Worm (Caenorhabditis elegans) whole organism, L1 larva: ENCODE data around the gene ZK1240.2.

Experiments used
- F16B12.6 ChIP-seq: fragments of 150-350 bp; optimal IDR thresholded peaks from 2 replicates; lab custom pipeline; 2014; ENCODE audit warnings: missing biosample characterization, missing genetic modification characterization
- Y116A8C.19 ChIP-seq: sonication (generic microtip); optimal IDR thresholded peaks from 2 replicates; lab custom pipeline; 2016; ENCODE audit warnings: missing compliant biosample characterization, missing genetic modification characterization, borderline replicate concordance
- alr-1 ChIP-seq: fragments of 200-800 bp; sonication (Bioruptor generic); optimal IDR thresholded peaks from 2 replicates; lab custom pipeline; 2018; ENCODE audit warnings: borderline replicate concordance, mild to moderate bottlenecking, missing genetic modification characterization, missing compliant biosample characterization
- blmp-1 ChIP-seq: fragments of 150-350 bp; optimal IDR thresholded peaks from 2 replicates; lab custom pipeline; 2014; ENCODE audit warnings: missing biosample characterization, missing genetic modification characterization
- ceh-63 ChIP-seq: fragments of 200-800 bp; sonication (Bioruptor generic); optimal IDR thresholded peaks from 2 replicates; lab custom pipeline; 2018; ENCODE audit warnings: mild to moderate bottlenecking, missing genetic modification characterization, missing compliant biosample characterization
- ces-1 ChIP-seq: fragments of 150-350 bp; optimal IDR thresholded peaks from 2 replicates; lab custom pipeline; 2014; ENCODE audit warnings: missing biosample characterization, missing genetic modification reagents, missing genetic modification characterization
- dpl-1 ChIP-seq, 3 experiments: fragments of 150-350 bp in 2 of 3; sonication (generic microtip) in 1 of 3; optimal IDR thresholded peaks; 2 replicates each; lab custom pipeline; 2014 to 2017; ENCODE audit warnings: missing biosample characterization in 3 of 3, missing genetic modification characterization in 3 of 3, missing genetic modification reagents in 3 of 3
- dsc-1 ChIP-seq: sonication (generic microtip); optimal IDR thresholded peaks from 2 replicates; lab custom pipeline; 2016; ENCODE audit warnings: mild to moderate bottlenecking, missing genetic modification characterization, missing compliant biosample characterization
- efl-1 ChIP-seq, 4 experiments: fragments of 150-350 bp; optimal IDR thresholded peaks in 3 of 4; peaks in 1 of 4; 1 replicate in 1 of 4; 2 replicates in 3 of 4; lab custom pipeline; 2014; ENCODE audit warnings: missing biosample characterization in 2 of 4, missing genetic modification characterization in 2 of 4, missing genetic modification reagents in 2 of 4
- efl-3 ChIP-seq: fragments of 200-800 bp; sonication (Bioruptor generic); optimal IDR thresholded peaks from 2 replicates; lab custom pipeline; 2018; ENCODE audit warnings: mild to moderate bottlenecking, missing genetic modification characterization, missing compliant biosample characterization
- egl-13 ChIP-seq: sonication (generic microtip); optimal IDR thresholded peaks from 2 replicates; lab custom pipeline; 2016; ENCODE audit warnings: missing genotype, missing genetic modification reagents, missing genetic modification characterization, missing compliant biosample characterization
- egl-27 ChIP-seq, 2 experiments: fragments of 150-350 bp in 1 of 2; sonication (generic microtip); optimal IDR thresholded peaks; 3 replicates each; lab custom pipeline; 2017 to 2018; ENCODE audit warnings: missing biosample characterization in 2 of 2, missing genetic modification characterization in 2 of 2, missing genetic modification reagents in 2 of 2
- elt-3 ChIP-seq, 6 experiments: fragments of 150-350 bp in 1 of 6; sonication (generic microtip); optimal IDR thresholded peaks; 2 replicates each; lab custom pipeline; 2017 to 2018; ENCODE audit warnings: missing biosample characterization in 6 of 6, missing genetic modification characterization in 6 of 6, inconsistent platforms in 1 of 6
- fkh-4 ChIP-seq: sonication (generic microtip); optimal IDR thresholded peaks from 2 replicates; lab custom pipeline; 2016; ENCODE audit warnings: missing compliant biosample characterization, missing genetic modification characterization, borderline replicate concordance
- hpl-2 ChIP-seq: fragments of 150-350 bp; optimal IDR thresholded peaks from 2 replicates; lab custom pipeline; 2014; ENCODE audit warnings: missing biosample characterization, missing genetic modification reagents, missing genetic modification characterization
- isw-1 ChIP-seq: fragments of 200-800 bp; sonication (Bioruptor generic); IDR thresholded peaks from 2 replicates; pipeline ENCODE4 v1.3.6; 2022; ENCODE audit warnings: missing genetic modification characterization, missing compliant biosample characterization
- lin-13 ChIP-seq: fragments of 150-350 bp; optimal IDR thresholded peaks from 2 replicates; lab custom pipeline; 2014; ENCODE audit warnings: missing biosample characterization, missing genetic modification reagents, missing genetic modification characterization
- lin-15B ChIP-seq: fragments of 150-350 bp; sonication (generic microtip); optimal IDR thresholded peaks from 3 replicates; lab custom pipeline; 2014; ENCODE audit warnings: missing biosample characterization, missing genetic modification characterization
- lin-35 ChIP-seq, 2 experiments: fragments of 150-350 bp; optimal IDR thresholded peaks; 2 replicates each; lab custom pipeline; 2014; ENCODE audit warnings: missing biosample characterization in 2 of 2, missing genetic modification characterization in 2 of 2, missing genetic modification reagents in 2 of 2
- lsy-2 ChIP-seq, 2 experiments: fragments of 150-350 bp; optimal IDR thresholded peaks; 2 replicates each; lab custom pipeline; 2014; ENCODE audit warnings: missing biosample characterization in 2 of 2, missing genetic modification characterization in 2 of 2
- mab-9 ChIP-seq: fragments of 200-800 bp; sonication (Bioruptor generic); IDR thresholded peaks from 2 replicates; pipeline ENCODE4 v1.3.6; 2022; ENCODE audit warnings: missing genetic modification reagents, missing genetic modification characterization, missing compliant biosample characterization
- mdl-1 ChIP-seq, 2 experiments: fragments of 150-350 bp; optimal IDR thresholded peaks; 2 replicates each; lab custom pipeline; 2014 to 2017; ENCODE audit warnings: missing biosample characterization in 2 of 2, missing genetic modification characterization in 2 of 2, inconsistent platforms in 1 of 2
- mef-2 ChIP-seq: fragments of 150-350 bp; optimal IDR thresholded peaks from 2 replicates; lab custom pipeline; 2014; ENCODE audit warnings: missing biosample characterization, missing genetic modification characterization
- mep-1 ChIP-seq: fragments of 150-350 bp; optimal IDR thresholded peaks from 2 replicates; lab custom pipeline; 2014; ENCODE audit warnings: missing biosample characterization, missing genetic modification characterization
- nhr-11 ChIP-seq: fragments of 150-350 bp; optimal IDR thresholded peaks from 2 replicates; lab custom pipeline; 2014; ENCODE audit warnings: missing biosample characterization, missing genetic modification characterization
- nhr-12 ChIP-seq: sonication (generic microtip); optimal IDR thresholded peaks from 2 replicates; lab custom pipeline; 2017; ENCODE audit warnings: missing biosample characterization, missing genetic modification characterization
- nhr-19 ChIP-seq: fragments of 200-800 bp; sonication (Bioruptor generic); conservative IDR thresholded peaks from 2 replicates; pipeline ENCODE4 v1.3.6; 2022; ENCODE audit warnings: missing genetic modification characterization, missing compliant biosample characterization
- nhr-20 ChIP-seq: sonication (generic microtip); optimal IDR thresholded peaks from 2 replicates; lab custom pipeline; 2016; ENCODE audit warnings: mild to moderate bottlenecking, missing genetic modification characterization, missing compliant biosample characterization
- nhr-28 ChIP-seq: fragments of 150-350 bp; optimal IDR thresholded peaks from 2 replicates; lab custom pipeline; 2014; ENCODE audit warnings: missing biosample characterization, missing genetic modification characterization
- nhr-47 ChIP-seq: sonication (generic microtip); optimal IDR thresholded peaks from 2 replicates; lab custom pipeline; 2016; ENCODE audit warnings: mild to moderate bottlenecking, missing genetic modification characterization, moderate library complexity, missing compliant biosample characterization
- nhr-71 ChIP-seq: sonication (generic microtip); optimal IDR thresholded peaks from 2 replicates; lab custom pipeline; 2016; ENCODE audit warnings: mild to moderate bottlenecking, missing genetic modification characterization, moderate library complexity, missing compliant biosample characterization
- nhr-76 ChIP-seq: sonication (generic microtip); optimal IDR thresholded peaks from 2 replicates; lab custom pipeline; 2017; ENCODE audit warnings: missing biosample characterization, missing genetic modification characterization
- nhr-85 ChIP-seq: sonication (generic microtip); peaks from one replicate; lab custom pipeline; 2016; ENCODE audit warnings: missing genetic modification characterization, inconsistent platforms, missing compliant biosample characterization
- pqm-1 ChIP-seq: sonication (generic microtip); optimal IDR thresholded peaks from 3 replicates; lab custom pipeline; 2017; ENCODE audit warnings: missing biosample characterization, missing genetic modification characterization
- rnt-1 ChIP-seq: sonication (generic microtip); optimal IDR thresholded peaks from 2 replicates; lab custom pipeline; 2016; ENCODE audit warnings: mild to moderate bottlenecking, missing genetic modification characterization, moderate library complexity, missing compliant biosample characterization
- skn-1 ChIP-seq: fragments of 150-350 bp; optimal IDR thresholded peaks from 2 replicates; lab custom pipeline; 2014; ENCODE audit warnings: missing biosample characterization, missing genetic modification characterization
- snpc-4 ChIP-seq: fragments of 150-350 bp; optimal IDR thresholded peaks from 2 replicates; lab custom pipeline; 2014; ENCODE audit warnings: missing biosample characterization, missing genetic modification characterization
- snu-23 ChIP-seq: sonication (generic microtip); optimal IDR thresholded peaks from 2 replicates; lab custom pipeline; 2016; ENCODE audit warnings: missing genetic modification characterization, missing compliant biosample characterization
- sptf-1 ChIP-seq: fragments of 150-350 bp; optimal IDR thresholded peaks from 2 replicates; lab custom pipeline; 2014; ENCODE audit warnings: missing biosample characterization, missing genetic modification characterization
- sup-37 ChIP-seq: fragments of 200-800 bp; sonication (Bioruptor generic); optimal IDR thresholded peaks from 2 replicates; lab custom pipeline; 2018; ENCODE audit warnings: mild to moderate bottlenecking, missing genetic modification characterization, missing compliant biosample characterization
- swsn-7 ChIP-seq: sonication (generic microtip); optimal IDR thresholded peaks from 2 replicates; lab custom pipeline; 2016; ENCODE audit warnings: missing genetic modification characterization, missing compliant biosample characterization
- tbx-2 ChIP-seq: sonication (generic microtip); optimal IDR thresholded peaks from 2 replicates; lab custom pipeline; 2016; ENCODE audit warnings: missing genetic modification characterization, missing compliant biosample characterization
- unc-30 ChIP-seq: sonication (generic microtip); optimal IDR thresholded peaks from 2 replicates; lab custom pipeline; 2017; ENCODE audit warnings: missing biosample characterization, missing genetic modification characterization
- unc-62 ChIP-seq: fragments of 150-350 bp; optimal IDR thresholded peaks from 2 replicates; lab custom pipeline; 2014; ENCODE audit warnings: missing biosample characterization, missing genetic modification reagents, missing genetic modification characterization
- vab-15 ChIP-seq: sonication (generic microtip); optimal IDR thresholded peaks from 2 replicates; lab custom pipeline; 2017; ENCODE audit warnings: missing genotype, mild to moderate bottlenecking, missing genetic modification characterization, missing compliant biosample characterization
- xbp-1 ChIP-seq: sonication (generic microtip); optimal IDR thresholded peaks from 2 replicates; lab custom pipeline; 2016; ENCODE audit warnings: missing genetic modification characterization, missing compliant biosample characterization
- zag-1 ChIP-seq: fragments of 150-350 bp; optimal IDR thresholded peaks from 2 replicates; lab custom pipeline; 2014; ENCODE audit warnings: missing biosample characterization, missing genetic modification characterization
- zip-4 ChIP-seq: fragments of 200-800 bp; sonication (Bioruptor generic); optimal IDR thresholded peaks from 2 replicates; lab custom pipeline; 2018; ENCODE audit warnings: mild to moderate bottlenecking, missing genetic modification characterization, moderate library complexity, missing compliant biosample characterization
- ztf-4 ChIP-seq: fragments of 150-350 bp; optimal IDR thresholded peaks from 2 replicates; lab custom pipeline; 2014; ENCODE audit warnings: missing biosample characterization, missing genetic modification characterization

Gene ZK1240.2

DNA sequence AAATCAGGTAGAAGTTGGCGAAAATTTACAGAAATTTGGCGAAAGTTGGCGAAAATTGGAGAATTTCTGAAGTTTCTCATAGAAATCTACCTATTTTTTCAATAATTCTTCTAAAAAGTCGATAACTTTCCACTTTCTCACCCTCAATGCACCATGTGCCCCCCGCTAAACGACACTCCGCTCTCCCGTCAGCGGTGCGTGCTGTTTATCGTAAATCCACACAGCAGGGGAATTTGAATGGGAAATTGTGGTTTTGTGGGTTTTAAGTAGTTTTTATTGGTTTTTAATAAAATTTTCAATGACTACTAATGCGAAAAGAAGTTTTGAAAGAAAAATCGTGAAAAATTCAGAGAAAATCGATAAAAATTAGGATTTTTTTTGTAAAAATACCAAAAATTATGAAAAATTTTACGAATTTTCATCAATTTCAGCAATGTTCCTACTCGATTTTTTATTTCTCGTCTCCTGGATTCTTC is 18.9 kb downstream of the ZK1240.2 start, which contains the start of gene F43C11.6 (continued):
- TF ChIP-seq tbx-2 (tag; lab: Kevin White, UChicago) (no peak), ceh-63 (GFP tag; lab: Kevin White, UChicago) (no peak), nhr-11 (tag; lab: Kevin White, UChicago) (no peak), mep-1 (no peak), dpl-1 (GFP tag; optimal IDR thresholded peaks at IDR 0.05; lab: Kevin White, UChicago) (peak; percentile 35 to 76 (median 37)), zip-4 (no peak), xbp-1 (tag; lab: Kevin White, UChicago) (peak; percentile 8), rnt-1 (tag; lab: Kevin White, UChicago) (peak; percentile 81), nhr-85 (tag; lab: Kevin White, UChicago) (no peak), nhr-76 (tag; lab: Kevin White, UChicago) (no peak), unc-62 (GFP tag; lab: Kevin White, UChicago) (no peak), mab-9 (GFP tag; lab: Robert Waterston, UW) (no peak), vab-15 (tag; lab: Kevin White, UChicago) (no peak), mef-2 (tag; lab: Kevin White, UChicago) (no peak), zag-1 (no peak), skn-1 (peak; percentile 23), sup-37 (GFP tag; lab: Kevin White, UChicago) (no peak), lin-13 (GFP tag; lab: Kevin White, UChicago) (peak; percentile 25), efl-3 (GFP tag; lab: Kevin White, UChicago) (no peak), isw-1 (GFP tag; lab: Robert Waterston, UW) (no peak; the same call in 1 of the 2 replicates), sptf-1 (tag; lab: Kevin White, UChicago) (no peak), pqm-1 (no peak), hpl-2 (GFP tag; lab: Kevin White, UChicago) (no peak), unc-30 (no peak), mdl-1 (tag; optimal IDR thresholded peaks at IDR 0.05; lab: Kevin White, UChicago) (peak in 1 of 2 experiments; percentile 36), nhr-20 (peak; percentile 1), snu-23 (GFP tag; lab: Kevin White, UChicago) (no peak), nhr-28 (tag; lab: Kevin White, UChicago) (no peak), ztf-4 (tag; lab: Kevin White, UChicago) (no peak), nhr-71 (no peak), lsy-2 (tag; optimal IDR thresholded peaks at IDR 0.05; lab: Kevin White, UChicago) (peak; percentile 37 to 73), elt-3 (tag; optimal IDR thresholded peaks at IDR 0.05; lab: Kevin White, UChicago) (no peak), snpc-4 (tag; lab: Kevin White, UChicago) (no peak), swsn-7 (tag; lab: Kevin White, UChicago) (peak; percentile 7), lin-15B (peak; percentile 27), F16B12.6 (peak; percentile 48), dsc-1 (no peak)

DNA sequence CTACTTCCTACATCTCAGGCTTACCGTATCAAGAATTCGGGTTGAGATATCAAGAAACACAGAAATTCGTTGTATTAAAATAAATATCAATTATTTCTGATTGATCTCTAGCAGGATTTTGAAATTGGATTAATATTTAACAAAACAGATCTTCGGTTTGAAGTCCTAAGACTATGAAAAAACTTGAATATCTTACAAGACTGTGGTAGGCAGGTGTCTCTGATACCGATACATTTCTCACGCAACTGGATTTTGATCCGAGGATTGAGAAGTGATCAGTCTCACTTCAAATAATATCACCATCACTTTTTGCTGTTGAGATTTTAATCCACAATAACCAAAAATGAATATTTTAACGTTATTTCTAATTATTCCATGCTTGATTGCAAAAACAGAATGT is 23.5 kb downstream of the ZK1240.2 start, which contains the start of gene F43C11.4:
TSS of gene F43C11.4 (plus strand) at position 301 of the 400 bp plus-strand sequence.
- TF ChIP-seq zag-1 (no peak), tbx-2 (tag; lab: Kevin White, UChicago) (no peak), unc-62 (GFP tag; lab: Kevin White, UChicago) (no peak), dsc-1 (no peak), ces-1 (GFP tag; lab: Kevin White, UChicago) (no peak), pqm-1 (no peak), alr-1 (no peak), blmp-1 (tag; lab: Kevin White, UChicago) (no peak), nhr-19 (GFP tag; lab: Robert Waterston, UW) (no peak), zip-4 (no peak), skn-1 (no peak), lin-35 (GFP tag; optimal IDR thresholded peaks at IDR 0.05; lab: Kevin White, UChicago) (no peak), nhr-47 (tag; lab: Kevin White, UChicago) (no peak), egl-27 (tag; optimal IDR thresholded peaks at IDR 0.05; lab: Kevin White, UChicago) (no peak), Y116A8C.19 (no peak), unc-30 (no peak), fkh-4 (tag; lab: Kevin White, UChicago) (no peak), nhr-12 (no peak), efl-1 (optimal IDR thresholded peaks at IDR 0.05; lab: Kevin White, UChicago) (no peak), efl-1 (GFP tag; optimal IDR thresholded peaks at IDR 0.05 in 1 of 2; lab: Kevin White, UChicago) (no peak), egl-13 (tag; lab: Kevin White, UChicago) (no peak)
